Worm (Caenorhabditis elegans) whole organism, dauer: ENCODE results near the gene W02B8.1.

Experiments
- unc-62 ChIP-seq: sonication (generic microtip); optimal IDR thresholded peaks from 2 replicates; lab custom pipeline; 2017; ENCODE audit warnings: missing biosample characterization, missing genetic modification reagents, missing genetic modification characterization

Gene W02B8.1

DNA sequence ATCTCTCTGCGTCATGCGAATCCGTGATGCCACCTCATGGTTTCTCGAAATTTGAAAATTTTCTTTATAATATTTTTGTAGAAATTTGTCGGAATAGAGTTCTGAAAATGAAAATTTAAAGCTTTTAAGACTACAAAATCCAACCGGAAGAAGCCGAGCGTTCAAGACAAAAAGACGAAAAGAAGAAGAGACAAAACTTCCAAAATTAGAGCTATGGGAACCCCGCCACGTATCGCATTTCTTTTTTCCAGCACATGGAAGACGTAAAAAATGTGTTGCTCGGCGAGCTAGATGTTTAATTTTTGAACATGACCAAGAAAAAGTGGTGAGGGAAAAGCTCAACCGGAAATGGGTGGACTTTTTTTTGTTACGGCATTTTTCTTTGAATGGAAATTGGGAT, at the start of gene W02B8.1:
W02B8.1 (minus strand) TSS at position 101 of the 400 bp plus-strand sequence.
- TF ChIP-seq unc-62 (GFP tag; lab: Kevin White, UChicago) = no peak

- no peak for TF ChIP-seq unc-62 (GFP tag; lab: Kevin White, UChicago)
Observed at ce11 chrII:13949290-13949689, 47.4 kb upstream of the W02B8.1 start, which contains the start of gene sre-44. Gene sre-44, plus strand, starts transcription at chrII:13949590.

DNA sequence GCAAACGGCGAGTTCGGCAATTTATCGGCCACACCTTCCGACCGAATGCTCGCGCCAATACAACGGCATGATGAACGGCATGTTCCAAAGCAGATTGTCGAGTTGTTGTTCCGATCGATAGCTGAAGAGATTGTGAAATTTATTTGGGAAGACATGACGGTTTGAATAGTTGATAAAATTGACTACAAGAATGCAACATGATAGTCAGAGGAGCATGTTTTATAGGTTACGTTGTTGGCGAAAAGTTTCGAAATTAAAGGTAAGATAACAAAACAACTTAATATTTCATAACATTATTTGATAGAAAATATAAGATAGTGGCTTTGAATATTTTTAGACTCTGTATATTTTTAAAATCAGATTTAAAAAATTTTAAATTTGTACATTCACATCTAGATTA, 43.6 kb upstream of the W02B8.1 start:
- TF ChIP-seq unc-62 (GFP tag; lab: Kevin White, UChicago) = no peak

DNA sequence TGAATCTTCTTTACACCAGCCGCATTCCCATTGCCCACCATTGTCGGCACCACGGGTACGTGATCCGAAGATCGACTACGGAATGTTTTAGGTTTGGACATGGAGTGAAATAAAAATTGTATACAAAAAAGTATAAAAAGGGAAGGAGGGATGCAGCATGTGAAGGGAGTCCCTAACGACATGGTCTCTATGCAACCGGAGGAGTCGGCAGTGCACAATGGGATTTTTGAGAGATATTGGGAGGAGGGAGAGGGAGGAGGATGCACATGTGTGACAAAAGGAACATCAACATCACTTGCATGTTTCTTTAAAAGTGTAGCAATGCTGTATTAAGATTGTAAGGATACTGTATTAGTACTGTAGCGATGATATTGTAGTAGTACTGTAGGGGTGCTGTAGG, 37.6 kb upstream of the W02B8.1 start, which contains the start of gene W07G1.1:
W07G1.1 (minus strand) TSS at position 101 of the 400 bp plus-strand sequence.
- no peak for TF ChIP-seq unc-62 (GFP tag; lab: Kevin White, UChicago)

DNA sequence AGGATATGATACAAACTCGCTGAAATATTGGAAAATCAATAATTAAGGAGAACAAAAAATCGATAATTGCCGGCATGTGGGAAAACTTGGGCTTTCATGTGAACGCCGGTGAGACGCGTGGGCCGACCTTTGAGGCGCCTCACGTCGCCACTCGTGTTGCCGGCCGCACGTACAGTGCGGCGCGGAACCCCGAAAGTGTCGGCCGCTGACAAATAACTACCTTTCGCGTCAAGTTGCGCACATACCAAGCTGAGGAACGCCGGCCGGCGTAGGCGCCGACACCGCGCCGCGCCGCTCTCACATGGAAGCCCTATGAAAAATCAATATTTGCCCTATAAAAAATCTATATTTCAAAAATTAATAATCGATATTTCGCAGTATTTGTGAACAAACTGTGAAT, 36.4 kb upstream of the W02B8.1 start:
- no peak for TF ChIP-seq unc-62 (GFP tag; lab: Kevin White, UChicago)

DNA sequence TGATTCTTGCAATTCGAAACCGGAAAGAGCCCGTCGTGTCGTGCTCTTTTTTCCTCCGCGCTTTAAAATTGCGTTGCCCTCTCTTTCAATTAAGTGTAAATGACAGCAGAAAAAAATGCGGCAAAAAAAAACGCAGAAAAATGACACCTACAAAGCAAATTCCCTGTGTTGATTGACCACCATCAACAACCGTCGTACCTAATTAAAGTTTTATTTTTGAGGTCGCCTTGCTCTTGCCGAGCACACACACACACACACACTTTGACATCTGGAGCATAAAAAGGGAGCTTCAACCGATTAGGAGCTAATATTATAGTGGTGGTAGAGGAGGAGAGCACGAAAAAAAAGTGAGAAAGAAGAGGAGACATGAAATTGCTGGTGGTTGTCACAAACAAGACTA, 34.0 kb upstream of the W02B8.1 start:
- TF ChIP-seq unc-62 (GFP tag; lab: Kevin White, UChicago) = no peak

DNA sequence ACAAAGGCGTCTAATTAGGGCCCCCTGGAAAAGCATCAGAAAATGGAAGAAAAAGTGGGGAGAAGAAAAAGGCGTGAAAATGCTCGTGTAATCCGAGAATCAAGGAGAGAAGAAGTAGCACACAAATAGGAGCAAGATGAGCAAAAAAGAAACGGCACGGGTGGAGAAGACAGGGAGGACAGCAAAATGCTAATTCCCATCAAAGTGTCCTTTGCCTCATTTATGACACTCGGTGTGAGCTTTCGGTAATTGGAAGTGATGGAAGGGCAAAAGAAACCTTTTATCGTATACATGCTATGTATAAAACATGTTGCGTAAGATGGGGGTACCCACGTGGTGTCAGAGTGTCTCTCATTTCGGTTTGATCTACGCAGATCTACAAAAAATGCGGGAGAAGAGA, 31.6 kb upstream of the W02B8.1 start:
- TF ChIP-seq unc-62 (GFP tag; lab: Kevin White, UChicago) = no peak

DNA sequence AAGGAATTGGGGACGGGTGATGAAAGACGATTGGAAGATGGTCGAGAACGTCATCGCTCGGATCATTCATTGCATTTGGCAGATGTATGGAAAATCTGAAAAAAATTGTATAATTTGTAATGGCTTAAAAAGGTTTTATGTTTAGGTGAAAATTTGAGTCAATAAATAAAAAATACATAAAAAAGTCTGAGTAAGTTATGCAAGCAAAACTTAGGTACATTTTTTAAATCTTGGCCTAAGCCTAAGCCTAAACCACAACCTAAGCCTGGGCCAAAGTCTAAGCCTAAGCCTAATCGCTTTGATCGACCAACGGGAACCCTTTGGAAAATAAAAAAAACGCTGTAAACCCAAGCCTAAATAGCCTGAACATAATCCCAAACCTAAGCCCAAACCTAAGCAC, 30.0 kb upstream of the W02B8.1 start, which contains the start of gene hot-3:
hot-3 (minus strand) TSS at position 101 of the 400 bp plus-strand sequence.
- TF ChIP-seq unc-62 (GFP tag; lab: Kevin White, UChicago) = no peak

DNA sequence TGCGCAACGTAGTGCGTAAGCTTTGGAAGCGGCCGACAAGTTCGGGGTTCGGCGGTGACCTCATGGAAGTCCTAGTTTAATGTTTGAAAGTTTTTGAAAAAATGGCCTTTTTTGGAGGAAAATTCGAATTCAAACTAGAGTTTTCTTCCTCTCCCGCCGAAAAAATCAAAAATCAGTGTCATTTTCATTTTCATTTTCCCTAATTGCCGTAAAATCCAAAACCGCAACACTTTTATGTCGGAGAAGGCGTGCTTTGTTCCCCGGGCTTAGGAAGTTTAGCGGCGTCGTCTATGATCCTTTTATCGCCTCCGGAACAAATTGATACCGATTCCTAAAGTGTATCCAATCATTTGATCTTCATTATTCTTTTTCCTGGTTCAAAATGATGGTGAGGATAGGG, 23.0 kb upstream of the W02B8.1 start, which contains the start of gene mltn-5:
mltn-5 (plus strand) TSS at position 301 of the 400 bp plus-strand sequence.
- TF ChIP-seq unc-62 (GFP tag; lab: Kevin White, UChicago) = no peak

- no peak for TF ChIP-seq unc-62 (GFP tag; lab: Kevin White, UChicago)
Observed at ce11 chrII:13919100-13919499, 17.2 kb upstream of the W02B8.1 start.

- no peak for TF ChIP-seq unc-62 (GFP tag; lab: Kevin White, UChicago)
Observed at ce11 chrII:13916040-13916439, 14.1 kb upstream of the W02B8.1 start, which contains the start of gene mltn-3. Gene mltn-3, plus strand, starts transcription at chrII:13916340.

- TF ChIP-seq unc-62 (GFP tag; lab: Kevin White, UChicago) = no peak
Observed at ce11 chrII:13908592-13908991, 6.7 kb upstream of the W02B8.1 start, which contains the start of gene citk-1. Gene citk-1, plus strand, starts transcription at chrII:13908914.

- no peak for TF ChIP-seq unc-62 (GFP tag; lab: Kevin White, UChicago)
Observed at ce11 chrII:13907615-13908014, 5.7 kb upstream of the W02B8.1 start.

- no peak for TF ChIP-seq unc-62 (GFP tag; lab: Kevin White, UChicago)
Observed at ce11 chrII:13903482-13903881, 1.6 kb upstream of the W02B8.1 start.

DNA sequence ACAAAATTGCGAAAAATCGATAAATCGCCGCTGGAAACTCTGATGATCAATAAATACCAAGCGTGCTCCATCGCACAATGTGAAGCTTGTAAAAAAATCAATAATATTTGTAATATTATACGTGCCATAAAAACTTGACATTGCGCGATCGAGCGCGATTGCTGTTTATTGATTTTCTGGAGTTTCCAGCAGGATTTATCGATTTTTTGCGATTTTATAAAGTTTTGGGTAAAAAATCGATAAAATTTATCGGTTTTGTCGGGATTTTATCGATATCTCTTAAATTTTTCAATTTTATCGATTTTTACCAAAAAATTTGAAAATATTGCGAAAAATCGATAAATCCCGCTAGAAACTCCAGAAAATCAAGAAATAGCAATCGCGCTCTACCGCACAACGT, 2.1 kb downstream of the W02B8.1 start:
- TF ChIP-seq unc-62 (GFP tag; lab: Kevin White, UChicago) = no peak

- TF ChIP-seq unc-62 (GFP tag; lab: Kevin White, UChicago) = no peak
Observed at ce11 chrII:13896279-13896774, 5.6 kb downstream of the W02B8.1 start.

DNA sequence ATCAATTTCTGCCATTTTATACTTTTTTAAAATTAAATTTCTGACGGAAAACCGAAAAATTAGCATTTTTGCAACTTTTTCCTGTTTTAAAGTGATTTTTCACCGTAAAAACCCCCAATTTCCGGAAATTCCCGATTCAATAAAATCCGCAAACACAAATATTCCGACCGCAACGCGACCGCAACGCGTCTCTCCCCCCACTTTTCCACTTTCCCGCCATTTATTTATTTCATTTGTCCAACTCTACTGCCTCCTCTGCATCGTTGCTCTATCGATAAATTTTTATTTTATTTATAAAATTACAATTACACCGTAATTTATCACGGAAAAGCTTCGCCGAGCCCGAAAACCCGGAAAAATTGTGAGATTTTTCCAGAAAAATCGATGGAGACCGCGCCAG, 13.6 kb downstream of the W02B8.1 start, which contains the start of gene mcd-1:
mcd-1 (plus strand) TSS at position 267 of the 400 bp plus-strand sequence.
- no peak for TF ChIP-seq unc-62 (GFP tag; lab: Kevin White, UChicago)
